Fruit fly (Drosophila melanogaster): ENCODE data around the gene Cdk5alpha.

- no peak for TF ChIP-seq CG8301 (tag; optimal IDR thresholded peaks at IDR 0.05)
- TF ChIP-seq EcR (GFP tag; optimal IDR thresholded peaks at IDR 0.05), result no peak
- no peak for TF ChIP-seq gl (tag; optimal IDR thresholded peaks at IDR 0.05)
- no peak for TF ChIP-seq fd96Ca (GFP tag; IDR thresholded peaks at IDR 0.05)
- TF ChIP-seq CG12605 (GFP tag; IDR thresholded peaks at IDR 0.05), result no peak
- TF ChIP-seq CG15710 (tag; optimal IDR thresholded peaks at IDR 0.05), result no peak
- TF ChIP-seq CG32121 (GFP tag; IDR thresholded peaks at IDR 0.05), result no peak
- no peak for TF ChIP-seq CG13204 (GFP tag; optimal IDR thresholded peaks at IDR 0.05)
- TF ChIP-seq CG17806 (tag; optimal IDR thresholded peaks at IDR 0.05), result no peak
- TF ChIP-seq CG8159 (tag; optimal IDR thresholded peaks at IDR 0.05), result no peak
- no peak for TF ChIP-seq CG34367 (tag; optimal IDR thresholded peaks at IDR 0.05)
- no peak for TF ChIP-seq Snoo (tag; optimal IDR thresholded peaks at IDR 0.05)
- no peak for TF ChIP-seq CG10348 (GFP tag; IDR thresholded peaks at IDR 0.05)
- no peak for TF ChIP-seq CG14655 (GFP tag; optimal IDR thresholded peaks at IDR 0.05)
Measured at dm6 chr2L:10266511-10266910, 44.2 kb downstream of the Cdk5alpha start, which contains the start of gene CG4953.
